Worm (Caenorhabditis elegans) whole organism, mixed stage, embryonic: ENCODE measurements around the gene D1046.2.

Experiments used
- M03D4.4 ChIP-seq: sonication (generic microtip); optimal IDR thresholded peaks from 2 replicates; lab custom pipeline; 2017; ENCODE audit warnings: mild to moderate bottlenecking, missing genetic modification characterization, missing compliant biosample characterization
- bed-3 ChIP-seq: fragments of 200-800 bp; sonication (Bioruptor generic); optimal IDR thresholded peaks from 3 replicates; lab custom pipeline; 2018; ENCODE audit warnings: mild to moderate bottlenecking, missing genetic modification characterization, moderate library complexity, missing compliant biosample characterization
- blmp-1 ChIP-seq: fragments of 150-350 bp; optimal IDR thresholded peaks from 2 replicates; lab custom pipeline; 2014; ENCODE audit warnings: missing biosample characterization, missing genetic modification characterization
- ceh-39 ChIP-seq: fragments of 150-350 bp; optimal IDR thresholded peaks from 2 replicates; lab custom pipeline; 2014; ENCODE audit warnings: missing biosample characterization, missing genetic modification characterization
- ceh-43 ChIP-seq: fragments of 200-800 bp; sonication (Bioruptor generic); optimal IDR thresholded peaks from 2 replicates; lab custom pipeline; 2018; ENCODE audit warnings: mild to moderate bottlenecking, missing genetic modification characterization, moderate library complexity, missing compliant biosample characterization
- ceh-83 ChIP-seq: fragments of 200-800 bp; sonication (Bioruptor generic); optimal IDR thresholded peaks from 2 replicates; lab custom pipeline; 2018; ENCODE audit warnings: mild to moderate bottlenecking, missing genetic modification characterization, missing compliant biosample characterization
- ces-1 ChIP-seq: fragments of 150-350 bp; optimal IDR thresholded peaks from 2 replicates; lab custom pipeline; 2014; ENCODE audit warnings: missing biosample characterization, missing genetic modification reagents, missing genetic modification characterization
- cnd-1 ChIP-seq: fragments of 200-800 bp; sonication (Bioruptor generic); optimal IDR thresholded peaks from 2 replicates; lab custom pipeline; 2018; ENCODE audit warnings: mild to moderate bottlenecking, missing genetic modification characterization, missing compliant biosample characterization
- drap-1 ChIP-seq: fragments of 200-800 bp; sonication (Bioruptor generic); optimal IDR thresholded peaks from 3 replicates; lab custom pipeline; 2018; ENCODE audit warnings: mild to moderate bottlenecking, missing genetic modification characterization, missing compliant biosample characterization
- elt-1 ChIP-seq: sonication (generic microtip); optimal IDR thresholded peaks from 2 replicates; lab custom pipeline; 2017; ENCODE audit warnings: missing genetic modification characterization, mild to moderate bottlenecking, missing compliant biosample characterization, antibody characterized with exemption, moderate library complexity, borderline replicate concordance; ENCODE audit not compliant: insufficient read depth
- elt-3 ChIP-seq: fragments of 150-350 bp; optimal IDR thresholded peaks from 2 replicates; lab custom pipeline; 2014; ENCODE audit warnings: missing biosample characterization, missing genetic modification characterization
- flh-1 ChIP-seq: fragments of 200-800 bp; sonication (Bioruptor generic); optimal IDR thresholded peaks from 2 replicates; lab custom pipeline; 2018; ENCODE audit warnings: mild to moderate bottlenecking, missing genetic modification characterization, moderate library complexity, missing compliant biosample characterization
- ham-2 ChIP-seq: fragments of 200-800 bp; sonication (Bioruptor generic); optimal IDR thresholded peaks from 2 replicates; lab custom pipeline; 2018; ENCODE audit warnings: mild to moderate bottlenecking, missing genetic modification characterization, missing compliant biosample characterization
- hlh-1 ChIP-seq: fragments of 150-350 bp; optimal IDR thresholded peaks from 2 replicates; lab custom pipeline; 2014; ENCODE audit warnings: missing biosample characterization, missing genetic modification reagents, missing genetic modification characterization
- lin-13 ChIP-seq: fragments of 150-350 bp; optimal IDR thresholded peaks from 2 replicates; lab custom pipeline; 2014; ENCODE audit warnings: missing biosample characterization, missing genetic modification characterization
- lin-32 ChIP-seq: fragments of 200-800 bp; sonication (Bioruptor generic); optimal IDR thresholded peaks from 2 replicates; lab custom pipeline; 2018; ENCODE audit warnings: mild to moderate bottlenecking, missing genetic modification characterization, missing compliant biosample characterization
- lsy-2 ChIP-seq: fragments of 150-350 bp; optimal IDR thresholded peaks from 2 replicates; lab custom pipeline; 2014; ENCODE audit warnings: missing biosample characterization, missing genetic modification characterization
- mab-5 ChIP-seq: fragments of 150-350 bp; optimal IDR thresholded peaks from 2 replicates; lab custom pipeline; 2014; ENCODE audit warnings: missing biosample characterization, missing genetic modification characterization
- mep-1 ChIP-seq: fragments of 150-350 bp; optimal IDR thresholded peaks from 2 replicates; lab custom pipeline; 2017; ENCODE audit warnings: missing biosample characterization, missing genetic modification reagents, missing genetic modification characterization, inconsistent platforms
- mls-2 ChIP-seq: sonication (generic microtip); optimal IDR thresholded peaks from 2 replicates; lab custom pipeline; 2016; ENCODE audit warnings: mild to moderate bottlenecking, missing genetic modification characterization, moderate library complexity, missing compliant biosample characterization
- nhr-12 ChIP-seq: fragments of 150-350 bp; optimal IDR thresholded peaks from 2 replicates; lab custom pipeline; 2014; ENCODE audit warnings: missing biosample characterization, missing genetic modification characterization
- nhr-2 ChIP-seq: fragments of 150-350 bp; optimal IDR thresholded peaks from 2 replicates; lab custom pipeline; 2014; ENCODE audit warnings: missing biosample characterization, missing genetic modification characterization
- nhr-237 ChIP-seq: fragments of 150-350 bp; optimal IDR thresholded peaks from 2 replicates; lab custom pipeline; 2014; ENCODE audit warnings: missing biosample characterization, missing genetic modification characterization
- nhr-28 ChIP-seq: fragments of 150-350 bp; optimal IDR thresholded peaks from 2 replicates; lab custom pipeline; 2014; ENCODE audit warnings: missing biosample characterization, missing genetic modification characterization
- nhr-76 ChIP-seq: sonication (generic microtip); optimal IDR thresholded peaks from 2 replicates; lab custom pipeline; 2017; ENCODE audit warnings: missing biosample characterization, missing genetic modification characterization
- pha-4 ChIP-seq: fragments of 150-350 bp; optimal IDR thresholded peaks from 2 replicates; lab custom pipeline; 2018; ENCODE audit warnings: missing biosample characterization, missing genetic modification reagents, missing genetic modification characterization
- sem-2 ChIP-seq: fragments of 200-800 bp; sonication (Bioruptor generic); optimal IDR thresholded peaks from 2 replicates; lab custom pipeline; 2018; ENCODE audit warnings: mild to moderate bottlenecking, missing genetic modification characterization, missing compliant biosample characterization
- snpc-4 ChIP-seq: fragments of 150-350 bp; optimal IDR thresholded peaks from 2 replicates; lab custom pipeline; 2014; ENCODE audit warnings: missing biosample characterization, missing genetic modification characterization
- sptf-1 ChIP-seq: sonication (generic microtip); optimal IDR thresholded peaks from 2 replicates; lab custom pipeline; 2017; ENCODE audit warnings: mild to moderate bottlenecking, missing genetic modification characterization, moderate library complexity, missing compliant biosample characterization
- tbx-8 ChIP-seq: fragments of 200-800 bp; sonication (Bioruptor generic); optimal IDR thresholded peaks from 2 replicates; lab custom pipeline; 2018; ENCODE audit warnings: mild to moderate bottlenecking, missing genetic modification characterization, moderate library complexity, missing compliant biosample characterization
- unc-120 ChIP-seq: sonication (generic microtip); optimal IDR thresholded peaks from 2 replicates; lab custom pipeline; 2017; ENCODE audit warnings: missing genetic modification characterization, missing compliant biosample characterization; ENCODE audit not compliant: poor library complexity, severe bottlenecking
- unc-39 ChIP-seq: fragments of 150-350 bp; optimal IDR thresholded peaks from 2 replicates; lab custom pipeline; 2014; ENCODE audit warnings: missing biosample characterization, missing genetic modification characterization
- unc-62 ChIP-seq: fragments of 150-350 bp; optimal IDR thresholded peaks from 2 replicates; lab custom pipeline; 2014; ENCODE audit warnings: missing biosample characterization, missing genetic modification reagents, missing genetic modification characterization
- zip-8 ChIP-seq: fragments of 150-350 bp; optimal IDR thresholded peaks from 2 replicates; lab custom pipeline; 2014; ENCODE audit warnings: missing biosample characterization, missing genetic modification characterization
- ztf-11 ChIP-seq: fragments of 150-350 bp; optimal IDR thresholded peaks from 2 replicates; lab custom pipeline; 2014; ENCODE audit warnings: missing biosample characterization, missing genetic modification characterization

The D1046.2 gene

ce11 chrIV:8947146-8947545 is 21.3 kb upstream of the D1046.2 start:
- TF ChIP-seq mab-5 (tag; lab: Kevin White, UChicago), result peak; percentile 37
- no peak for TF ChIP-seq lsy-2 (tag; lab: Kevin White, UChicago)
- no peak for TF ChIP-seq hlh-1 (tag; lab: Kevin White, UChicago)
- no peak for TF ChIP-seq M03D4.4 (tag; lab: Kevin White, UChicago)
- TF ChIP-seq unc-62 (GFP tag; lab: Kevin White, UChicago), result peak; percentile 33
- no peak for TF ChIP-seq ceh-43 (GFP tag; lab: Kevin White, UChicago)
- no peak for TF ChIP-seq bed-3 (GFP tag; lab: Kevin White, UChicago)
- TF ChIP-seq pha-4 (tag; lab: Kevin White, UChicago), result no peak
- no peak for TF ChIP-seq unc-39
- TF ChIP-seq unc-120, result peak; percentile 50
- no peak for TF ChIP-seq nhr-76 (tag; lab: Kevin White, UChicago)

DNA sequence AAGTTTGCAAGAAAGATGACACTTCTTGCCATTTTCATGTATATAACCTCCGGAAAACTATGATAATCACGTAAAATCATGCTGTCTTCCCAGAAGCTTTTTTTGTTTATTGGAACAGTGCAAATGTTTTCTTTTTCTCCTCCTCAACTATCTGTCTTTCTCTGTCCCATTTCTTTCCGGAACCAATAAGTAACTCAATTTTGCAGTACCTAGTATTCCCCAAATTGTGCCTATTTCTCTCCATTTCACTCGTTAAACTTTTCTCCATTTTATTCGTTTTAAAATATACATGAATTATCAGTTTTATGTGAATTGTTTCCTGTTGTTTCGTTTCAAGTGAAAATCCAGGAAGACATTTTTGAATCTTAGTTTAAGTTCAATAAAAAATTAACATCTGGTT is 17.6 kb upstream of the D1046.2 start:
- TF ChIP-seq ceh-43 (GFP tag; lab: Kevin White, UChicago) (no peak), ces-1 (peak; percentile 73)

ce11 chrIV:8933575-8933974 is 7.7 kb upstream of the D1046.2 start, which contains the start of gene D1046.4:
TSS of gene D1046.4 (plus strand) at chrIV:8933875.
- TF ChIP-seq unc-62 (GFP tag; lab: Kevin White, UChicago) (no peak), ces-1 (no peak), cnd-1 (tag; lab: Kevin White, UChicago) (no peak), nhr-237 (tag; lab: Kevin White, UChicago) (no peak), hlh-1 (tag; lab: Kevin White, UChicago) (no peak)

- TF ChIP-seq unc-39 (no peak), elt-1 (tag; lab: Kevin White, UChicago) (no peak), elt-3 (no peak), nhr-237 (tag; lab: Kevin White, UChicago) (no peak), drap-1 (no peak), ceh-43 (GFP tag; lab: Kevin White, UChicago) (no peak), flh-1 (GFP tag; lab: Kevin White, UChicago) (no peak), lsy-2 (tag; lab: Kevin White, UChicago) (no peak), pha-4 (tag; lab: Kevin White, UChicago) (no peak), ces-1 (no peak), hlh-1 (tag; lab: Kevin White, UChicago) (no peak), snpc-4 (tag; lab: Kevin White, UChicago) (no peak)
- TF ChIP-seq, all 35 proteins: peak for 0
Observed at ce11 chrIV:8929942-8930492, 4.2 kb upstream of the D1046.2 start, which contains the start of the genes D1046.18 and slc-25A26. TSS of gene D1046.18 (plus strand) at chrIV:8930242. TSS of gene slc-25A26 (plus strand) at chrIV:8930442.

DNA sequence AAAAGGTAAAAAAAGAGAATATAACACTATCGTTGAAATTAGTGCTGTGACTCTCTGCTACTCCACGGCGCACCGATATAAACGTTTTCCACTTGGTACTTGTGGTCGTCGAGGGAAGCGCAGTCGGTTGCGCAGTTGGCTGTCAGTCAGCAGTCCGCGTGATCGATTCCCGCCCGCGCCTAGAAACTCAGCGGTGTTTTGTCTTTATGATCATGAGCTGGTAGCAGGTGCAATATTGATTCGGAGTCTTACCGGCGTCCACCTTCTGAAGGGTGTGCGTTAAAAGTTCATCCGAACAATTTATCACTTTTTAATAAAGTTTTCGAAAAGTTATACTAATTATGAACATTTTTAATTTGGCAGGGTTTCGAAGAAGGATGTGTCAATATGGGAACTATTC is 1.2 kb upstream of the D1046.2 start:
- TF ChIP-seq M03D4.4 (tag; lab: Kevin White, UChicago) (peak; percentile 97), flh-1 (GFP tag; lab: Kevin White, UChicago) (peak; percentile 95), pha-4 (tag; lab: Kevin White, UChicago) (peak; percentile 68), ceh-43 (GFP tag; lab: Kevin White, UChicago) (peak; percentile 97), hlh-1 (tag; lab: Kevin White, UChicago) (peak; percentile 74), mab-5 (tag; lab: Kevin White, UChicago) (peak; percentile 34), elt-3 (peak; percentile 64), nhr-28 (tag; lab: Kevin White, UChicago) (peak; percentile 58), ceh-39 (tag; lab: Kevin White, UChicago) (no peak), drap-1 (peak; percentile 97), ztf-11 (tag; lab: Kevin White, UChicago) (peak; percentile 62), elt-1 (tag; lab: Kevin White, UChicago) (no peak), lsy-2 (tag; lab: Kevin White, UChicago) (peak; percentile 43), sptf-1 (tag; lab: Kevin White, UChicago) (peak; percentile 99), bed-3 (GFP tag; lab: Kevin White, UChicago) (peak; percentile 94), lin-13 (peak; percentile 59), blmp-1 (tag; lab: Kevin White, UChicago) (no peak), ham-2 (GFP tag; lab: Kevin White, UChicago) (peak; percentile 96), lin-32 (GFP tag; lab: Kevin White, UChicago) (peak; percentile 96), snpc-4 (tag; lab: Kevin White, UChicago) (no peak), unc-62 (GFP tag; lab: Kevin White, UChicago) (peak; percentile 84), nhr-76 (tag; lab: Kevin White, UChicago) (peak; percentile 28), mep-1 (peak; percentile 58), unc-120 (peak; percentile 92), ceh-83 (GFP tag; lab: Kevin White, UChicago) (peak; percentile 98), unc-39 (no peak), zip-8 (tag; lab: Kevin White, UChicago) (no peak), nhr-12 (tag; lab: Kevin White, UChicago) (no peak), cnd-1 (tag; lab: Kevin White, UChicago) (peak; percentile 98), sem-2 (GFP tag; lab: Kevin White, UChicago) (peak; percentile 96), ces-1 (peak; percentile 4), mls-2 (tag; lab: Kevin White, UChicago) (peak; percentile 98), nhr-2 (tag; lab: Kevin White, UChicago) (peak; percentile 10), tbx-8 (GFP tag; lab: Kevin White, UChicago) (peak; percentile 94), nhr-237 (tag; lab: Kevin White, UChicago) (peak; percentile 57)
